Fruit fly (Drosophila melanogaster) whole organism, pupa: ENCODE data around the gene CG33090.

Source experiments
- CG12605 ChIP-seq: fragments of 200-800 bp; sonication (Bioruptor generic); IDR thresholded peaks from 2 replicates; pipeline ENCODE4 v1.3.6; 2022; ENCODE audit warnings: missing biosample characterization, missing genetic modification characterization
- CG13204 ChIP-seq: fragments of 200-800 bp; sonication (Bioruptor generic); optimal IDR thresholded peaks from 2 replicates; lab custom pipeline; 2018; ENCODE audit warnings: missing biosample characterization, mild to moderate bottlenecking, missing genetic modification characterization, moderate library complexity
- CG14655 ChIP-seq: fragments of 200-800 bp; sonication (Bioruptor generic); optimal IDR thresholded peaks from 3 replicates; lab custom pipeline; 2017; ENCODE audit warnings: mild to moderate bottlenecking, missing biosample characterization, missing genetic modification reagents, missing genetic modification characterization
- CG17806 ChIP-seq: fragments of 200-800 bp; sonication (Bioruptor generic); optimal IDR thresholded peaks from 2 replicates; lab custom pipeline; 2018; ENCODE audit warnings: missing biosample characterization, mild to moderate bottlenecking, missing genetic modification characterization, moderate library complexity
- CG34367 ChIP-seq: fragments of 200-800 bp; sonication (Bioruptor generic); optimal IDR thresholded peaks from 2 replicates; lab custom pipeline; 2018; ENCODE audit warnings: missing biosample characterization, mild to moderate bottlenecking, missing genetic modification characterization
- CG9948 ChIP-seq: fragments of 200-800 bp; sonication (Bioruptor generic); optimal IDR thresholded peaks from 2 replicates; lab custom pipeline; 2018; ENCODE audit warnings: missing biosample characterization, mild to moderate bottlenecking, missing genetic modification characterization, moderate library complexity
- EcR ChIP-seq: fragments of 200-800 bp; sonication (Bioruptor generic); optimal IDR thresholded peaks from 3 replicates; lab custom pipeline; 2019; ENCODE audit warnings: missing biosample characterization, missing genetic modification characterization, mild to moderate bottlenecking, moderate library complexity, missing genetic modification reagents
- Pif1A ChIP-seq: fragments of 200-800 bp; sonication (Bioruptor generic); optimal IDR thresholded peaks from 3 replicates; lab custom pipeline; 2016; ENCODE audit warnings: missing biosample characterization, missing genetic modification characterization
- Snoo ChIP-seq: fragments of 200-800 bp; sonication (Bioruptor generic); optimal IDR thresholded peaks from 3 replicates; lab custom pipeline; 2017; ENCODE audit warnings: missing biosample characterization, mild to moderate bottlenecking, missing genetic modification characterization, inconsistent platforms
- fd96Ca ChIP-seq: fragments of 200-800 bp; sonication (Bioruptor generic); IDR thresholded peaks from 3 replicates; pipeline ENCODE4 v1.3.6; 2022; ENCODE audit warnings: missing biosample characterization, missing genetic modification characterization
- gl ChIP-seq: fragments of 200-800 bp; sonication (Bioruptor generic); optimal IDR thresholded peaks from 2 replicates; lab custom pipeline; 2018; ENCODE audit warnings: missing biosample characterization, mild to moderate bottlenecking, missing genetic modification characterization
- rn ChIP-seq: fragments of 200-800 bp; sonication (Bioruptor generic); IDR thresholded peaks from 2 replicates; pipeline ENCODE4 v1.3.6; 2022; ENCODE audit warnings: missing biosample characterization, missing genetic modification characterization

DNA sequence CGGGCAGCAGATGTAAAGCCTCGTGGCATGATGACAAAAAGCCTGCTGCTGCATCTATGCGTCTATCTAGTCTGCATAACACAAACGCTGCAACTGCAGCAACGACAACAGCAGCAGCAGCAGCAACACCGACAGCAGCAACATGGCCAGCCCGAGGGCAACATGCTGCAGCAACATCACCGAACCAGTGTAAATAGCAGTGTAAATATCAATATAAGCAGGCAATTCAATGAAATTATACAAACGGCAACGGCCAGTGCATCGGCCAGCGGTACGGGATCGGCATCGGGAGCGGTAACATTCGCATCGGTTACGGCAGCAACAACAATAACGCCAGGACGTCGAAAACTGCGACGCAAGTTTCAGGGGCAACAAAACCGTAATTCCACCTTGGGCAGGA is 25.7 kb upstream of the CG33090 start:
- no peak for TF ChIP-seq CG17806 (tag; lab: Kevin White, UChicago)
- TF ChIP-seq CG34367 (tag; lab: Kevin White, UChicago) = no peak
- no peak for TF ChIP-seq fd96Ca
- TF ChIP-seq EcR (GFP tag; lab: Kevin White, UChicago) = no peak
- no peak for TF ChIP-seq Snoo
- no peak for TF ChIP-seq Pif1A (GFP tag; lab: Kevin White, UChicago)
- TF ChIP-seq CG13204 (GFP tag; lab: Kevin White, UChicago) = no peak
- no peak for TF ChIP-seq rn (GFP tag; lab: Robert Waterston, UW)
- no peak for TF ChIP-seq CG14655 (GFP tag; lab: Kevin White, UChicago)
- no peak for TF ChIP-seq CG12605 (GFP tag; lab: Robert Waterston, UW)
- no peak for TF ChIP-seq gl (tag; lab: Kevin White, UChicago)
- no peak for TF ChIP-seq CG9948 (tag; lab: Kevin White, UChicago)
